Fruit fly (Drosophila melanogaster): ENCODE measurements around the gene Ddr.

Gene Ddr

dm6 chr2L:6253005-6253353 is at the start of gene Ddr:
Ddr (plus strand) TSS chr2L:6253123.
- no peak for TF ChIP-seq gcm2 (GFP tag; optimal IDR thresholded peaks at IDR 0.05)
- no peak for TF ChIP-seq CG11093 (GFP tag; IDR thresholded peaks at IDR 0.05)
- TF ChIP-seq Jarid2 (GFP tag; optimal IDR thresholded peaks at IDR 0.05): peak; percentile 56
- peak; percentile 45 for TF ChIP-seq Med (GFP tag)
- peak; percentile 51 for TF ChIP-seq Dref (GFP tag; IDR thresholded peaks at IDR 0.05)
- TF ChIP-seq CG7963 (GFP tag; IDR thresholded peaks at IDR 0.05; ENCODE audit: partially characterized antibody): peak; percentile 66; the same call in 2 of the 3 replicates
- 0 out of 2 replicates have a peak, but pooled peaks have one; percentile 16 for TF ChIP-seq Rfx (GFP tag; IDR thresholded peaks at IDR 0.05)
- TF ChIP-seq CG16813 (GFP tag; IDR thresholded peaks at IDR 0.05; ENCODE audit: partially characterized antibody): peak; percentile 65; the same call in 2 of the 3 replicates
- TF ChIP-seq mld (GFP tag; IDR thresholded peaks at IDR 0.05; ENCODE audit: partially characterized antibody): peak; percentile 58; the same call in 2 of the 3 replicates
- TF ChIP-seq CG6791 (GFP tag; IDR thresholded peaks at IDR 0.05; ENCODE audit: partially characterized antibody): peak; percentile 75
- TF ChIP-seq inv (GFP tag; IDR thresholded peaks at IDR 0.05; ENCODE audit: partially characterized antibody): peak; percentile 37; the same call in 1 of the 2 replicates
- peak; percentile 61 for TF ChIP-seq CG3163 (GFP tag; optimal IDR thresholded peaks at IDR 0.05)
- TF ChIP-seq cg (GFP tag; optimal IDR thresholded peaks at IDR 0.05): peak; percentile 52
- peak; percentile 46 for TF ChIP-seq Deaf1 (tag; optimal IDR thresholded peaks at IDR 0.05)
- TF ChIP-seq HLH4C (GFP tag; IDR thresholded peaks at IDR 0.05; ENCODE audit: partially characterized antibody): peak; percentile 80
- TF ChIP-seq CG3726 (GFP tag; IDR thresholded peaks at IDR 0.05): 0 out of 3 replicates have a peak, but pooled peaks have one; percentile 20
- peak; percentile 85; the same call in 2 of the 3 replicates for TF ChIP-seq zen2 (GFP tag; IDR thresholded peaks at IDR 0.05; ENCODE audit: partially characterized antibody)
- TF ChIP-seq CG2129 (GFP tag; IDR thresholded peaks at IDR 0.05; ENCODE audit: partially characterized antibody): 0 out of 2 replicates have a peak, but pooled peaks have one; percentile 18
- peak; percentile 58; the same call in 1 of the 2 replicates for TF ChIP-seq sna (GFP tag; IDR thresholded peaks at IDR 0.05; ENCODE audit: partially characterized antibody)
- TF ChIP-seq ato (GFP tag; IDR thresholded peaks at IDR 0.05; ENCODE audit: partially characterized antibody): peak; percentile 64
- TF ChIP-seq tna (GFP tag; IDR thresholded peaks at IDR 0.05; ENCODE audit: partially characterized antibody): peak; percentile 57
- peak; percentile 56 for TF ChIP-seq CG13287 (GFP tag; IDR thresholded peaks at IDR 0.05; ENCODE audit: partially characterized antibody)
- no peak for TF ChIP-seq CG14710 (tag; optimal IDR thresholded peaks at IDR 0.05)
- TF ChIP-seq hb (GFP tag; IDR thresholded peaks at IDR 0.05; ENCODE audit: partially characterized antibody): peak; percentile 62
- TF ChIP-seq cwo (GFP tag; optimal IDR thresholded peaks at IDR 0.05): no peak
- TF ChIP-seq vnd (GFP tag; IDR thresholded peaks at IDR 0.05; ENCODE audit: partially characterized antibody): peak; percentile 52; the same call in 2 of the 3 replicates
- TF ChIP-seq Opbp (GFP tag; IDR thresholded peaks at IDR 0.05; ENCODE audit: partially characterized antibody): peak; percentile 72; the same call in 2 of the 3 replicates
- no peak for TF ChIP-seq Taf1 (GFP tag; IDR thresholded peaks at IDR 0.05)
- peak; percentile 41; the same call in 1 of the 2 replicates for TF ChIP-seq hbn (GFP tag; IDR thresholded peaks at IDR 0.05; ENCODE audit: partially characterized antibody)
- TF ChIP-seq bbx (GFP tag; IDR thresholded peaks at IDR 0.05; ENCODE audit: partially characterized antibody): peak; percentile 77
- TF ChIP-seq dm (GFP tag; optimal IDR thresholded peaks at IDR 0.05): no peak
- no peak for TF ChIP-seq CG34376 (GFP tag; optimal IDR thresholded peaks at IDR 0.05)
- no peak for TF ChIP-seq Chrac-16 (GFP tag; optimal IDR thresholded peaks at IDR 0.05)
- no peak for TF ChIP-seq Hmx (GFP tag; optimal IDR thresholded peaks at IDR 0.05)
- TF ChIP-seq CG11560 (tag; IDR thresholded peaks at IDR 0.05): no peak
- TF ChIP-seq chinmo (GFP tag; IDR thresholded peaks at IDR 0.05; ENCODE audit: partially characterized antibody): 0 out of 4 replicates have a peak, but pooled peaks have one; percentile 61
- TF ChIP-seq amos (GFP tag; IDR thresholded peaks at IDR 0.05; ENCODE audit: partially characterized antibody): peak; percentile 55
- TF ChIP-seq Doc3 (GFP tag; IDR thresholded peaks at IDR 0.05; ENCODE audit: partially characterized antibody): peak; percentile 41; the same call in 2 of the 3 replicates
- TF ChIP-seq Atf6 (GFP tag; IDR thresholded peaks at IDR 0.05): no peak
- TF ChIP-seq Dll (GFP tag; IDR thresholded peaks at IDR 0.05; ENCODE audit: partially characterized antibody): peak; percentile 64
- no peak for TF ChIP-seq CG8290 (GFP tag; optimal IDR thresholded peaks at IDR 0.05)
- peak in 1 of 2 experiments; percentile 36 for TF ChIP-seq CG8290 (tag; optimal IDR thresholded peaks at IDR 0.05)
- peak; percentile 65; the same call in 2 of the 3 replicates for TF ChIP-seq CG34224 (GFP tag; IDR thresholded peaks at IDR 0.05; ENCODE audit: partially characterized antibody)
- TF ChIP-seq CG14860 (GFP tag; IDR thresholded peaks at IDR 0.05; ENCODE audit: partially characterized antibody): peak; percentile 65
- TF ChIP-seq Scr (GFP tag; IDR thresholded peaks at IDR 0.05; ENCODE audit: partially characterized antibody): peak; percentile 66
- no peak for TF ChIP-seq fd3F (GFP tag; optimal IDR thresholded peaks at IDR 0.05)
- peak; percentile 88 for TF ChIP-seq stwl (tag; optimal IDR thresholded peaks at IDR 0.05)

Data from whole organism, embryonic.